Worm (Caenorhabditis elegans) whole organism, mixed stage, embryonic: ENCODE measurements around the gene F02H6.3.

Experiments used
- ces-1 ChIP-seq: fragments of 150-350 bp; optimal IDR thresholded peaks from 2 replicates; lab custom pipeline; 2014; ENCODE audit warnings: missing biosample characterization, missing genetic modification reagents, missing genetic modification characterization
- cnd-1 ChIP-seq: fragments of 200-800 bp; sonication (Bioruptor generic); optimal IDR thresholded peaks from 2 replicates; lab custom pipeline; 2018; ENCODE audit warnings: mild to moderate bottlenecking, missing genetic modification characterization, missing compliant biosample characterization
- elt-3 ChIP-seq: fragments of 150-350 bp; optimal IDR thresholded peaks from 2 replicates; lab custom pipeline; 2014; ENCODE audit warnings: missing biosample characterization, missing genetic modification characterization
- nhr-28 ChIP-seq: fragments of 150-350 bp; optimal IDR thresholded peaks from 2 replicates; lab custom pipeline; 2014; ENCODE audit warnings: missing biosample characterization, missing genetic modification characterization
- nhr-76 ChIP-seq: sonication (generic microtip); optimal IDR thresholded peaks from 2 replicates; lab custom pipeline; 2017; ENCODE audit warnings: missing biosample characterization, missing genetic modification characterization
- pha-4 ChIP-seq: fragments of 150-350 bp; optimal IDR thresholded peaks from 2 replicates; lab custom pipeline; 2018; ENCODE audit warnings: missing biosample characterization, missing genetic modification reagents, missing genetic modification characterization
- unc-39 ChIP-seq: fragments of 150-350 bp; optimal IDR thresholded peaks from 2 replicates; lab custom pipeline; 2014; ENCODE audit warnings: missing biosample characterization, missing genetic modification characterization
- ztf-11 ChIP-seq: fragments of 150-350 bp; optimal IDR thresholded peaks from 2 replicates; lab custom pipeline; 2014; ENCODE audit warnings: missing biosample characterization, missing genetic modification characterization

- TF ChIP-seq nhr-28 (tag; lab: Kevin White, UChicago) (no peak), unc-39 (tag; lab: Kevin White, UChicago) (no peak), ces-1 (GFP tag; lab: Kevin White, UChicago) (no peak), elt-3 (tag; lab: Kevin White, UChicago) (no peak), cnd-1 (no peak), ztf-11 (tag; lab: Kevin White, UChicago) (no peak), pha-4 (tag; lab: Kevin White, UChicago) (no peak), nhr-76 (tag; lab: Kevin White, UChicago) (no peak)
Observed at ce11 chrIV:14165476-14165875, 37.8 kb upstream of the F02H6.3 start, which contains the start of gene R05A10.6.
